Worm (Caenorhabditis elegans) whole organism, L4 larva: Measurements from ENCODE around the gene F53F4.11.

Experiments used
- F10B5.3 ChIP-seq: sonication (generic microtip); optimal IDR thresholded peaks from 2 replicates; lab custom pipeline; 2016; ENCODE audit warnings: mild to moderate bottlenecking, missing genetic modification characterization, missing compliant biosample characterization
- Y105C5A.15 ChIP-seq: fragments of 200-800 bp; sonication (Bioruptor generic); IDR thresholded peaks from 2 replicates; pipeline ENCODE4 v1.3.6; 2022; ENCODE audit warnings: missing genetic modification characterization, missing compliant biosample characterization
- ceh-20 ChIP-seq: fragments of 200-800 bp; sonication (Bioruptor generic); IDR thresholded peaks from 2 replicates; pipeline ENCODE4 v1.3.6; 2022; ENCODE audit warnings: missing genetic modification reagents, missing genetic modification characterization, missing compliant biosample characterization
- ceh-28 ChIP-seq: fragments of 150-350 bp; optimal IDR thresholded peaks from 2 replicates; lab custom pipeline; 2014; ENCODE audit warnings: missing biosample characterization, missing genetic modification reagents, missing genetic modification characterization
- dmd-8 ChIP-seq: fragments of 200-800 bp; sonication (Bioruptor generic); IDR thresholded peaks from 2 replicates; pipeline ENCODE4 v1.3.6; 2022; ENCODE audit warnings: missing genetic modification characterization, missing compliant biosample characterization
- madf-9 ChIP-seq: fragments of 200-800 bp; sonication (Bioruptor generic); conservative IDR thresholded peaks from 2 replicates; pipeline ENCODE4 v1.3.6; 2022; ENCODE audit warnings: missing genetic modification reagents, missing genetic modification characterization, missing compliant biosample characterization
- nhr-6 ChIP-seq: fragments of 150-350 bp; optimal IDR thresholded peaks from 2 replicates; lab custom pipeline; 2014; ENCODE audit warnings: missing biosample characterization, missing genetic modification characterization
- saeg-2 ChIP-seq: fragments of 200-800 bp; sonication (Bioruptor generic); IDR thresholded peaks from 2 replicates; pipeline ENCODE4 v1.3.6; 2022; ENCODE audit warnings: missing genetic modification reagents, missing genetic modification characterization, missing compliant biosample characterization
- unc-39 ChIP-seq: sonication (generic microtip); optimal IDR thresholded peaks from 2 replicates; lab custom pipeline; 2017; ENCODE audit warnings: missing biosample characterization, missing genetic modification characterization
- zip-2 ChIP-seq: fragments of 150-350 bp; optimal IDR thresholded peaks from 2 replicates; lab custom pipeline; 2014; ENCODE audit warnings: missing biosample characterization, missing genetic modification characterization

F53F4.11 gene

ce11 chrV:13575866-13576265 lies 48.5 kb downstream of the F53F4.11 start:
- TF ChIP-seq nhr-6 (tag; lab: Kevin White, UChicago): peak; percentile 10
- TF ChIP-seq ceh-20 (GFP tag; lab: Robert Waterston, UW): no peak
- no peak for TF ChIP-seq saeg-2
- no peak for TF ChIP-seq dmd-8 (GFP tag; lab: Robert Waterston, UW)
- TF ChIP-seq ceh-28 (tag; lab: Kevin White, UChicago): no peak
- TF ChIP-seq unc-39: no peak
- TF ChIP-seq madf-9 (GFP tag; lab: Robert Waterston, UW): 0 out of 2 replicates have a peak, but pooled peaks have one; percentile 28
- TF ChIP-seq F10B5.3 (tag; lab: Kevin White, UChicago): no peak
- TF ChIP-seq zip-2 (tag; lab: Kevin White, UChicago): no peak
- TF ChIP-seq Y105C5A.15 (GFP tag; lab: Robert Waterston, UW): no peak
- TF ChIP-seq, all 104 proteins: peak for 2
